Fruit fly (Drosophila melanogaster): Measurements from ENCODE around the gene CG12268.

Gene CG12268

dm6 chr3R:23931095-23931728 lies 17.0 kb downstream of the CG12268 start, which contains the start of the genes Rpt2 and CG13599 (continued):
- TF ChIP-seq CG12299 (tag; optimal IDR thresholded peaks at IDR 0.05) (peak; percentile 41), Myb (GFP tag; optimal IDR thresholded peaks at IDR 0.05) (peak; percentile 64), CG10431 (GFP tag; optimal IDR thresholded peaks at IDR 0.05) (no peak), HLH54F (GFP tag; optimal IDR thresholded peaks at IDR 0.05) (peak; percentile 12), Vsx1 (GFP tag; optimal IDR thresholded peaks at IDR 0.05) (no peak), tll (GFP tag; optimal IDR thresholded peaks at IDR 0.05) (peak in 1 of 2 experiments; percentile 60), exex (tag; optimal IDR thresholded peaks at IDR 0.05) (peak; percentile 6), CG16813 (GFP tag; IDR thresholded peaks at IDR 0.05; ENCODE audit: partially characterized antibody) (peak; percentile 59), CoRest (tag; optimal IDR thresholded peaks at IDR 0.05) (peak; percentile 41), CG6654 (GFP tag; optimal IDR thresholded peaks at IDR 0.05) (no peak), row (GFP tag; IDR thresholded peaks at IDR 0.05) (peak; percentile 50; the same call in 2 of the 3 replicates), ato (GFP tag; IDR thresholded peaks at IDR 0.05; ENCODE audit: partially characterized antibody) (peak; percentile 8; the same call in 1 of the 2 replicates), CG33213 (GFP tag; optimal IDR thresholded peaks at IDR 0.05) (peak; percentile 33), CG8765 (GFP tag; IDR thresholded peaks at IDR 0.05) (no peak), E2f2 (GFP tag; IDR thresholded peaks at IDR 0.05) (peak; percentile 91), CG12942 (GFP tag; optimal IDR thresholded peaks at IDR 0.05) (peak; percentile 13), odd (GFP tag; optimal IDR thresholded peaks at IDR 0.05) (no peak), CG12391 (tag; optimal IDR thresholded peaks at IDR 0.05) (peak; percentile 63), Deaf1 (tag; optimal IDR thresholded peaks at IDR 0.05) (peak; percentile 18), Fer1 (GFP tag; optimal IDR thresholded peaks at IDR 0.05) (peak; percentile 12), maf-S (GFP tag; optimal IDR thresholded peaks at IDR 0.05) (no peak), unc-4 (GFP tag; IDR thresholded peaks at IDR 0.05; ENCODE audit: partially characterized antibody) (peak; percentile 63), CG17186 (GFP tag; optimal IDR thresholded peaks at IDR 0.05) (peak; percentile 69), insv (GFP tag; optimal IDR thresholded peaks at IDR 0.05) (no peak), CG10462 (GFP tag; optimal IDR thresholded peaks at IDR 0.05) (peak; percentile 12), CG13287 (GFP tag; IDR thresholded peaks at IDR 0.05; ENCODE audit: partially characterized antibody) (peak; percentile 70; the same call in 1 of the 2 replicates), gcm (GFP tag; optimal IDR thresholded peaks at IDR 0.05) (peak; percentile 11), CG15696 (tag; optimal IDR thresholded peaks at IDR 0.05) (no peak), onecut (GFP tag; IDR thresholded peaks at IDR 0.05) (no peak), GATAe (GFP tag; conservative IDR thresholded peaks at IDR 0.05) (no peak), CG2120 (GFP tag; optimal IDR thresholded peaks at IDR 0.05) (peak; percentile 44), slp2 (GFP tag; optimal IDR thresholded peaks at IDR 0.05) (no peak), CG9215 (GFP tag; IDR thresholded peaks at IDR 0.05) (no peak), CG17829 (tag; optimal IDR thresholded peaks at IDR 0.05) (peak; percentile 28)

dm6 chr3R:23928950-23929602 lies 19.1 kb downstream of the CG12268 start, which contains the start of the genes CG43998, CG43999 and CG31142:
TSS of gene CG43998 (minus strand) at chr3R:23929000.
TSS of gene CG43999 (minus strand) at chr3R:23929000.
TSS of gene CG31142 (plus strand) at chr3R:23929243.
- TF ChIP-seq otp (GFP tag; IDR thresholded peaks at IDR 0.05) (0 out of 3 replicates have a peak, but pooled peaks have one; percentile 12), Sry-δ (GFP tag; optimal IDR thresholded peaks at IDR 0.05) (peak; percentile 15), Med (GFP tag) (peak; percentile 72), CG16815 (GFP tag; optimal IDR thresholded peaks at IDR 0.05) (no peak), CG13287 (GFP tag; IDR thresholded peaks at IDR 0.05; ENCODE audit: partially characterized antibody) (no peak), CG10267 (tag; optimal IDR thresholded peaks at IDR 0.05) (no peak), CG11696 (GFP tag; IDR thresholded peaks at IDR 0.05) (no peak), Nf-YC (tag; optimal IDR thresholded peaks at IDR 0.05) (peak; percentile 13), CG16863 (GFP tag; optimal IDR thresholded peaks at IDR 0.05) (no peak), Poxn (GFP tag; IDR thresholded peaks at IDR 0.05) (no peak), CG4617 (GFP tag; optimal IDR thresholded peaks at IDR 0.05; ENCODE audit: borderline replicate concordance) (peak; percentile 33), MESR4 (GFP tag; optimal IDR thresholded peaks at IDR 0.05) (peak; percentile 13), CG12659 (GFP tag; optimal IDR thresholded peaks at IDR 0.05) (peak; percentile 22), CG9797 (GFP tag; optimal IDR thresholded peaks at IDR 0.05) (peak; percentile 45), stwl (tag; optimal IDR thresholded peaks at IDR 0.05) (peak; percentile 3), lmd (GFP tag; IDR thresholded peaks at IDR 0.05) (no peak)

Data from whole organism, embryonic.